Fruit fly (Drosophila melanogaster): ENCODE data around the gene crb.

The crb gene

DNA sequence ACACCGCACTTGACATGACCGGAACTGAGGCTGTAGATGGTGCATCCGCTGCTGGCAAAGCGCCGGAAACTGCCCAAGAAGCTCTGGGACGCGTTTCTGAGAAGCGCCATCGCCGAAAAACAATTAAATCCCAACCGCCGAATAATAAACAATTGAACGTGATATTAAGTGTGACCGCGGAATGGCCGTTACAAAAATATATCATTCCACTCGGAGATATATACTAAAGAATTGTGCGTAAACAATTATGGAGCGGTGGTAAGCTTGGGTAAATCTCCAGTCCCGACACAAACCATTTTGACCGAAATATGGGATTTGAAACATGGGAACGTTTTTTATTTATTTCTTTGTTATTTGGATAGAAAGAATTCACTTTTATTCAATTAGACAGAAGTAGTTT, 65.1 kb downstream of the crb start, which contains the start of gene CG18528 (continued):
- TF ChIP-seq Sry-β (GFP tag; optimal IDR thresholded peaks at IDR 0.05) (no peak), corto (GFP tag; optimal IDR thresholded peaks at IDR 0.05) (no peak), danr (GFP tag; IDR thresholded peaks at IDR 0.05) (no peak), vvl (GFP tag; IDR thresholded peaks at IDR 0.05) (0 out of 2 replicates have a peak, but pooled peaks have one; percentile 10), CG1602 (GFP tag; optimal IDR thresholded peaks at IDR 0.05) (no peak), sqz (GFP tag; optimal IDR thresholded peaks at IDR 0.05) (no peak), Dp (GFP tag; optimal IDR thresholded peaks at IDR 0.05) (peak; percentile 61), Abd-B (GFP tag; optimal IDR thresholded peaks at IDR 0.05) (peak; percentile 82), CG33213 (GFP tag; optimal IDR thresholded peaks at IDR 0.05) (peak; percentile 66), HLH54F (GFP tag; optimal IDR thresholded peaks at IDR 0.05) (no peak), CG34422 (GFP tag; IDR thresholded peaks at IDR 0.05) (no peak), Nf-YC (tag; optimal IDR thresholded peaks at IDR 0.05) (no peak), CG14441 (GFP tag; IDR thresholded peaks at IDR 0.05) (no peak)

- TF ChIP-seq CG34376 (GFP tag; optimal IDR thresholded peaks at IDR 0.05) (no peak), sim (GFP tag; IDR thresholded peaks at IDR 0.05) (no peak), slbo (GFP tag; IDR thresholded peaks at IDR 0.05) (no peak), CG10654 (GFP tag; optimal IDR thresholded peaks at IDR 0.05) (no peak), CG31365 (tag; optimal IDR thresholded peaks at IDR 0.05) (no peak), CG6254 (GFP tag; optimal IDR thresholded peaks at IDR 0.05) (no peak), CG8388 (GFP tag; optimal IDR thresholded peaks at IDR 0.05) (no peak), Sin3A (optimal IDR thresholded peaks at IDR 0.05) (no peak), CG15073 (GFP tag; optimal IDR thresholded peaks at IDR 0.05) (no peak), CG9932 (GFP tag; IDR thresholded peaks at IDR 0.05) (no peak), CG9876 (GFP tag; optimal IDR thresholded peaks at IDR 0.05) (no peak), onecut (GFP tag; IDR thresholded peaks at IDR 0.05) (no peak), CG7271 (tag; optimal IDR thresholded peaks at IDR 0.05) (no peak), CG18476 (GFP tag; optimal IDR thresholded peaks at IDR 0.05) (no peak), CG14667 (GFP tag; IDR thresholded peaks at IDR 0.05) (no peak), Sox102F (GFP tag; optimal IDR thresholded peaks at IDR 0.05) (no peak), Oaz (GFP tag; IDR thresholded peaks at IDR 0.05) (no peak), org-1 (GFP tag; optimal IDR thresholded peaks at IDR 0.05) (no peak), Rx (GFP tag; IDR thresholded peaks at IDR 0.05) (no peak), zfh2 (GFP tag; optimal IDR thresholded peaks at IDR 0.05) (no peak)
Observed at dm6 chr3R:24361583-24361982, 66.7 kb downstream of the crb start, which contains the start of the genes CG5762 and CG33339. CG5762 (minus strand) TSS chr3R:24361683. CG33339 (plus strand) TSS chr3R:24361847.

- TF ChIP-seq Myb (GFP tag; optimal IDR thresholded peaks at IDR 0.05) (no peak), Sry-δ (GFP tag; optimal IDR thresholded peaks at IDR 0.05) (no peak), CG8478 (optimal IDR thresholded peaks at IDR 0.05) (no peak), CG7357 (GFP tag; IDR thresholded peaks at IDR 0.05) (no peak), Camta (GFP tag; optimal IDR thresholded peaks at IDR 0.05) (no peak), CG1792 (GFP tag; optimal IDR thresholded peaks at IDR 0.05) (no peak), CG16813 (GFP tag; IDR thresholded peaks at IDR 0.05; ENCODE audit: partially characterized antibody) (no peak), CG14710 (tag; optimal IDR thresholded peaks at IDR 0.05) (no peak), Hr3 (GFP tag; optimal IDR thresholded peaks at IDR 0.05) (no peak), salm (tag; optimal IDR thresholded peaks at IDR 0.05) (no peak), sob (GFP tag; IDR thresholded peaks at IDR 0.05) (no peak), CG8281 (tag; optimal IDR thresholded peaks at IDR 0.05) (no peak), CG12104 (GFP tag; optimal IDR thresholded peaks at IDR 0.05) (no peak), eve (GFP tag; optimal IDR thresholded peaks at IDR 0.05) (no peak)
Observed at dm6 chr3R:24362838-24363237, 68.0 kb downstream of the crb start, which contains the start of gene CG33340. CG33340 (plus strand) TSS chr3R:24363138.

All from whole organism, embryonic.